Fruit fly (Drosophila melanogaster) whole organism, embryonic: ENCODE measurements around the gene CG8173.

Source experiments
- Bgb ChIP-seq: fragments of 200-800 bp; sonication (Bioruptor generic); IDR thresholded peaks from 2 replicates; pipeline ENCODE4 v1.3.6; 2022; ENCODE audit warnings: missing biosample characterization, missing genetic modification characterization; ENCODE audit not compliant: partially characterized antibody
- CG10366 ChIP-seq: fragments of 200-800 bp; sonication (Bioruptor generic); IDR thresholded peaks from 2 replicates; pipeline ENCODE4 v1.3.6; 2022; ENCODE audit warnings: missing biosample characterization, missing genetic modification characterization
- CG12942 ChIP-seq: fragments of 200-800 bp; sonication (Bioruptor generic); optimal IDR thresholded peaks from 3 replicates; lab custom pipeline; 2016; ENCODE audit warnings: missing biosample characterization, missing genetic modification characterization
- CG13624 ChIP-seq: fragments of 200-800 bp; sonication (Bioruptor generic); optimal IDR thresholded peaks from 2 replicates; lab custom pipeline; 2016; ENCODE audit warnings: missing biosample characterization, missing genetic modification characterization
- CG14667 ChIP-seq: fragments of 200-800 bp; sonication (Bioruptor generic); IDR thresholded peaks from 2 replicates; pipeline ENCODE4 v1.3.6; 2022; ENCODE audit warnings: missing biosample characterization, missing genetic modification characterization
- CG2199 ChIP-seq: fragments of 200-800 bp; sonication (Bioruptor generic); IDR thresholded peaks from 3 replicates; pipeline ENCODE4 v1.3.6; 2022; ENCODE audit warnings: missing biosample characterization, missing genetic modification characterization
- CG2712 ChIP-seq: fragments of 200-800 bp; optimal IDR thresholded peaks from 3 replicates; lab custom pipeline; 2019; ENCODE audit warnings: missing biosample characterization, mild to moderate bottlenecking, missing genetic modification characterization, moderate library complexity
- CG30403 ChIP-seq: fragments of 200-800 bp; sonication (Bioruptor generic); optimal IDR thresholded peaks from 3 replicates; lab custom pipeline; 2016; ENCODE audit warnings: missing biosample characterization, missing genetic modification characterization
- CG32532 ChIP-seq: fragments of 200-800 bp; sonication (Bioruptor generic); IDR thresholded peaks from 2 replicates; pipeline ENCODE4 v1.3.6; 2022; ENCODE audit warnings: missing biosample characterization, missing genetic modification characterization
- CG33557 ChIP-seq: fragments of 200-800 bp; sonication (Bioruptor generic); optimal IDR thresholded peaks from 2 replicates; lab custom pipeline; 2019; ENCODE audit warnings: missing biosample characterization, mild to moderate bottlenecking, missing genetic modification characterization, moderate library complexity
- CG3407 ChIP-seq: fragments of 200-800 bp; sonication (Bioruptor generic); optimal IDR thresholded peaks from 2 replicates; lab custom pipeline; 2018; ENCODE audit warnings: missing biosample characterization, mild to moderate bottlenecking, missing genetic modification characterization
- CG4328 ChIP-seq: fragments of 200-800 bp; sonication (Bioruptor generic); optimal IDR thresholded peaks from 3 replicates; lab custom pipeline; 2017; ENCODE audit warnings: missing biosample characterization, missing genetic modification reagents, missing genetic modification characterization
- CG6689 ChIP-seq: fragments of 200-800 bp; sonication (Bioruptor generic); IDR thresholded peaks from 2 replicates; pipeline ENCODE4 v1.3.6; 2022; ENCODE audit warnings: missing biosample characterization, missing genetic modification characterization
- CG8765 ChIP-seq: fragments of 200-800 bp; sonication (Bioruptor generic); IDR thresholded peaks from 2 replicates; pipeline ENCODE4 v1.3.6; 2022; ENCODE audit warnings: missing biosample characterization, missing genetic modification characterization
- Camta ChIP-seq: fragments of 200-800 bp; sonication (Bioruptor generic); optimal IDR thresholded peaks from 2 replicates; lab custom pipeline; 2016; ENCODE audit warnings: missing biosample characterization, missing genetic modification characterization
- Doc3 ChIP-seq: fragments of 200-800 bp; sonication (Bioruptor generic); IDR thresholded peaks from 3 replicates; pipeline ENCODE4 v1.3.6; 2022; ENCODE audit warnings: missing biosample characterization, missing genetic modification characterization; ENCODE audit not compliant: partially characterized antibody
- E2f1 ChIP-seq: fragments of 200-800 bp; sonication (Bioruptor generic); IDR thresholded peaks from 2 replicates; pipeline ENCODE4 v1.3.6; 2022; ENCODE audit warnings: missing biosample characterization, missing genetic modification characterization
- Eip74EF ChIP-seq, 2 experiments: fragments of 200-800 bp in 1 of 2; fragments of >200 bp in 1 of 2; sonication (Bioruptor generic) in 1 of 2; optimal IDR thresholded peaks; 2 replicates each; lab custom pipeline; 2017 to 2019; ENCODE audit warnings: missing biosample characterization in 2 of 2, missing genetic modification characterization in 2 of 2, mild to moderate bottlenecking in 1 of 2, moderate library complexity in 1 of 2
- H15 ChIP-seq: fragments of 200-800 bp; sonication (Bioruptor generic); IDR thresholded peaks from 3 replicates; pipeline ENCODE4 v1.3.6; 2022; ENCODE audit warnings: missing biosample characterization, missing genetic modification characterization
- Max ChIP-seq: fragments of 200-800 bp; sonication (Bioruptor generic); optimal IDR thresholded peaks from 2 replicates; lab custom pipeline; 2016; ENCODE audit warnings: missing biosample characterization, mild to moderate bottlenecking, missing genetic modification characterization
- NK7.1 ChIP-seq: fragments of 200-800 bp; sonication (Bioruptor generic); optimal IDR thresholded peaks from 3 replicates; lab custom pipeline; 2016; ENCODE audit warnings: missing biosample characterization, missing genetic modification characterization
- Optix ChIP-seq: fragments of 200-800 bp; sonication (Bioruptor generic); IDR thresholded peaks from 3 replicates; pipeline ENCODE4 v1.3.6; 2022; ENCODE audit warnings: missing biosample characterization, missing genetic modification characterization
- PHDP ChIP-seq: fragments of 200-800 bp; sonication (Bioruptor generic); optimal IDR thresholded peaks from 3 replicates; lab custom pipeline; 2018; ENCODE audit warnings: missing biosample characterization, mild to moderate bottlenecking, missing genetic modification characterization, moderate library complexity
- Ravus ChIP-seq: fragments of 200-800 bp; sonication (Bioruptor generic); IDR thresholded peaks from 2 replicates; pipeline ENCODE4 v1.3.6; 2022; ENCODE audit warnings: missing biosample characterization, missing genetic modification characterization
- Rfx ChIP-seq: fragments of 200-800 bp; sonication (Bioruptor generic); IDR thresholded peaks from 2 replicates; pipeline ENCODE4 v1.3.6; 2022; ENCODE audit warnings: missing biosample characterization, missing genetic modification characterization
- Scr ChIP-seq: fragments of 200-800 bp; sonication (Bioruptor generic); IDR thresholded peaks from 2 replicates; pipeline ENCODE4 v1.3.6; 2022; ENCODE audit warnings: missing biosample characterization, missing genetic modification characterization; ENCODE audit not compliant: partially characterized antibody
- YL-1 ChIP-seq: fragments of 200-800 bp; sonication (Bioruptor generic); optimal IDR thresholded peaks from 3 replicates; lab custom pipeline; 2017; ENCODE audit warnings: missing biosample characterization, mild to moderate bottlenecking, missing genetic modification characterization
- ab ChIP-seq: fragments of 200-800 bp; sonication (Bioruptor generic); optimal IDR thresholded peaks from 2 replicates; lab custom pipeline; 2016; ENCODE audit warnings: missing biosample characterization, missing genetic modification characterization
- aop ChIP-seq: fragments of 200-800 bp; sonication (Bioruptor generic); IDR thresholded peaks from 2 replicates; pipeline ENCODE4 v1.3.6; 2022; ENCODE audit warnings: missing biosample characterization, missing genetic modification characterization
- ara ChIP-seq: fragments of 200-800 bp; sonication (Bioruptor generic); IDR thresholded peaks from 2 replicates; pipeline ENCODE4 v1.3.6; 2022; ENCODE audit warnings: missing biosample characterization, missing genetic modification characterization
- az2 ChIP-seq: fragments of 200-800 bp; sonication (Bioruptor generic); optimal IDR thresholded peaks from 3 replicates; lab custom pipeline; 2016; ENCODE audit warnings: missing biosample characterization, missing genetic modification characterization
- chm ChIP-seq: fragments of 200-800 bp; sonication (Bioruptor generic); IDR thresholded peaks from 2 replicates; pipeline ENCODE4 v1.3.6; 2022; ENCODE audit warnings: missing biosample characterization, missing genetic modification characterization
- corto ChIP-seq: fragments of 200-800 bp; sonication (Bioruptor generic); optimal IDR thresholded peaks from 2 replicates; lab custom pipeline; 2016; ENCODE audit warnings: missing biosample characterization, mild to moderate bottlenecking, missing genetic modification characterization, moderate library complexity
- croc ChIP-seq: fragments of 200-800 bp; sonication (Bioruptor generic); conservative IDR thresholded peaks from 3 replicates; pipeline ENCODE4 v1.3.6; 2022; ENCODE audit warnings: missing biosample characterization, missing genetic modification characterization
- dan ChIP-seq: fragments of 200-800 bp; sonication (Bioruptor generic); IDR thresholded peaks from 2 replicates; pipeline ENCODE4 v1.3.6; 2022; ENCODE audit warnings: missing biosample characterization, missing genetic modification characterization
- esg ChIP-seq: fragments of 200-800 bp; sonication (Bioruptor generic); conservative IDR thresholded peaks from 2 replicates; pipeline ENCODE4 v1.3.6; 2022; ENCODE audit warnings: missing biosample characterization, missing genetic modification characterization
- ftz-f1 ChIP-seq: fragments of 200-800 bp; sonication (Bioruptor generic); optimal IDR thresholded peaks from 2 replicates; lab custom pipeline; 2016; ENCODE audit warnings: missing biosample characterization, missing genetic modification characterization
- grau ChIP-seq: fragments of 200-800 bp; optimal IDR thresholded peaks from 3 replicates; lab custom pipeline; 2019; ENCODE audit warnings: missing biosample characterization, mild to moderate bottlenecking, missing genetic modification characterization, moderate library complexity
- grn ChIP-seq: fragments of 200-800 bp; sonication (Bioruptor generic); optimal IDR thresholded peaks from 3 replicates; lab custom pipeline; 2017; ENCODE audit warnings: missing biosample characterization, missing genetic modification characterization
- gsb ChIP-seq: fragments of 200-800 bp; sonication (Bioruptor generic); IDR thresholded peaks from 2 replicates; pipeline ENCODE4 v1.3.6; 2022; ENCODE audit warnings: missing biosample characterization, missing genetic modification characterization
- hbn ChIP-seq: fragments of 200-800 bp; sonication (Bioruptor generic); IDR thresholded peaks from 2 replicates; pipeline ENCODE4 v1.3.6; 2022; ENCODE audit warnings: missing biosample characterization, missing genetic modification characterization; ENCODE audit not compliant: partially characterized antibody
- nau ChIP-seq: fragments of 200-800 bp; sonication (Bioruptor generic); optimal IDR thresholded peaks from 3 replicates; lab custom pipeline; 2017; ENCODE audit warnings: missing biosample characterization, mild to moderate bottlenecking, missing genetic modification characterization, missing genetic modification reagents
- org-1 ChIP-seq: fragments of 200-800 bp; sonication (Bioruptor generic); optimal IDR thresholded peaks from 2 replicates; lab custom pipeline; 2017; ENCODE audit warnings: missing biosample characterization, missing genetic modification characterization
- peb ChIP-seq: fragments of 200-800 bp; sonication (Bioruptor generic); IDR thresholded peaks from 2 replicates; pipeline ENCODE4 v1.3.6; 2022; ENCODE audit warnings: missing biosample characterization, missing genetic modification characterization
- pfk ChIP-seq: fragments of 200-800 bp; sonication (Bioruptor generic); optimal IDR thresholded peaks from 2 replicates; lab custom pipeline; 2018; ENCODE audit warnings: missing biosample characterization, mild to moderate bottlenecking, missing genetic modification characterization, moderate library complexity
- run ChIP-seq: fragments of 200-800 bp; sonication (Bioruptor generic); optimal IDR thresholded peaks from 3 replicates; lab custom pipeline; 2018; ENCODE audit warnings: missing biosample characterization, mild to moderate bottlenecking, missing genetic modification characterization
- sens-2 ChIP-seq: fragments of 200-800 bp; sonication (Bioruptor generic); IDR thresholded peaks from 2 replicates; pipeline ENCODE4 v1.3.6; 2022; ENCODE audit warnings: missing biosample characterization, missing genetic modification characterization
- sqz ChIP-seq: fragments of 200-800 bp; sonication (Bioruptor generic); optimal IDR thresholded peaks from 3 replicates; lab custom pipeline; 2018; ENCODE audit warnings: missing biosample characterization, mild to moderate bottlenecking, missing genetic modification characterization
- tll ChIP-seq, 2 experiments: fragments of 200-800 bp in 1 of 2; fragments of >200 bp in 1 of 2; sonication (Bioruptor generic) in 1 of 2; optimal IDR thresholded peaks; 2 replicates each; lab custom pipeline; 2017 to 2019; ENCODE audit warnings: missing biosample characterization in 2 of 2, missing genetic modification characterization in 2 of 2, mild to moderate bottlenecking in 1 of 2, moderate library complexity in 1 of 2
- toy ChIP-seq: fragments of 200-800 bp; sonication (Bioruptor generic); IDR thresholded peaks from 2 replicates; pipeline ENCODE4 v1.3.6; 2022; ENCODE audit warnings: missing biosample characterization, missing genetic modification characterization

Gene CG8173

DNA sequence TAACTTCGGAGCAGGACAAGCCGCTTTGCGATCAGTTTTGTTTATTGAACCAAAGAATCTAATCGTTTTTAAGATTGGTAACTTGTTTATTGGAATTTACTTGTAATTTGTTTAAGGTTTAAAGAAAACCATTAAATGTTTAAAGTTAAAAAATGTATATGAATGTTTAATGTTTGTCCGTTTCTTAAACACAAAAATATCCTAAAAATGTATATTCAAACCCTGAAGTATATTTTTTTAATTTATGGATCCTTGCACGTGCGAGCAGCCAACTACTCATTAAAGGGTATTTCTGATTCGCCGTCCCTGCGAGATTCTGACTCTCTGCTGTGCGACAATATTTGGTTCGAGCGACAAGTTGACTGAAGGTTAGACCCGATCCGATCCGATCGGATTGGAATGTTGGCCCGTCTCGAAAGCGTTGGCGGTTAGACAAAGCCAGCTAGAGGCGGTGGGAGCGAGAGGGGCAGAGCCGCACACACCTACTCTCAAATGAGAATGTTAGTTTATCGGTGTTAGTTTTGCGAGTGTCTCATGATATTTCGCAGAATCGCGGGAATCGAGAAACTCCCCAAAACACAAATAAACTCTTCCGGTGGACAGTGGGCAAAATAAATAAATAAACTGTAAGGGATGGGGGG is 10.5 kb downstream of the CG8173 start (continued):
- TF ChIP-seq tll (GFP tag; optimal IDR thresholded peaks at IDR 0.05; lab: Kevin White, UChicago), result no peak
- TF ChIP-seq nau (GFP tag; lab: Kevin White, UChicago), result peak; percentile 83
- peak; percentile 14; the same call in 1 of the 2 replicates for TF ChIP-seq Ravus (GFP tag; lab: Robert Waterston, UW)
- peak; percentile 69 for TF ChIP-seq gsb
- TF ChIP-seq Scr, result no peak
- TF ChIP-seq CG4328 (GFP tag; lab: Kevin White, UChicago), result peak; percentile 85
- no peak for TF ChIP-seq chm
- no peak; the same call in 1 of the 2 replicates for TF ChIP-seq ara (GFP tag; lab: Robert Waterston, UW)
- peak; percentile 65 for TF ChIP-seq CG10366 (GFP tag; lab: Robert Waterston, UW)
- TF ChIP-seq sens-2, result peak; percentile 45; the same call in 1 of the 2 replicates
- TF ChIP-seq az2, result peak; percentile 79
- peak in 1 of 2 experiments; percentile 73 for TF ChIP-seq Eip74EF (GFP tag; optimal IDR thresholded peaks at IDR 0.05; lab: Kevin White, UChicago)
- TF ChIP-seq CG6689 (GFP tag; lab: Robert Waterston, UW), result peak; percentile 80
- TF ChIP-seq CG8765 (GFP tag; lab: Robert Waterston, UW), result no peak
- TF ChIP-seq YL-1 (GFP tag; lab: Kevin White, UChicago), result peak; percentile 1
- TF ChIP-seq toy (GFP tag; lab: Robert Waterston, UW), result no peak
- TF ChIP-seq PHDP (tag; lab: Kevin White, UChicago), result peak; percentile 89
- TF ChIP-seq ftz-f1 (GFP tag; lab: Kevin White, UChicago), result peak; percentile 79
- no peak for TF ChIP-seq Doc3 (GFP tag; lab: Robert Waterston, UW)
- TF ChIP-seq Rfx (GFP tag; lab: Robert Waterston, UW), result peak; percentile 84
- peak; percentile 62 for TF ChIP-seq sqz (GFP tag; lab: Kevin White, UChicago)
- TF ChIP-seq esg, result peak; percentile 78
- peak; percentile 57; the same call in 1 of the 3 replicates for TF ChIP-seq H15
- peak; percentile 45; the same call in 1 of the 3 replicates for TF ChIP-seq Optix (GFP tag; lab: Robert Waterston, UW)
- no peak for TF ChIP-seq hbn (GFP tag; lab: Robert Waterston, UW)
- TF ChIP-seq CG33557, result peak; percentile 77
- TF ChIP-seq croc (GFP tag; lab: Robert Waterston, UW), result peak; percentile 62
- TF ChIP-seq CG12942 (GFP tag; lab: Kevin White, UChicago), result peak; percentile 71
- TF ChIP-seq CG2712 (tag; lab: Kevin White, UChicago), result peak; percentile 91
- no peak for TF ChIP-seq pfk
- TF ChIP-seq CG30403, result peak; percentile 92
- no peak for TF ChIP-seq dan
- no peak for TF ChIP-seq aop (GFP tag; lab: Robert Waterston, UW)
- peak; percentile 61; the same call in 1 of the 2 replicates for TF ChIP-seq CG14667 (GFP tag; lab: Robert Waterston, UW)
- peak; percentile 86 for TF ChIP-seq org-1 (GFP tag; lab: Kevin White, UChicago)
- TF ChIP-seq NK7.1 (GFP tag; lab: Kevin White, UChicago), result peak; percentile 79
- TF ChIP-seq peb, result peak; percentile 7; the same call in 1 of the 2 replicates
- TF ChIP-seq CG13624, result peak; percentile 87
- peak; percentile 87 for TF ChIP-seq Max (GFP tag; lab: Kevin White, UChicago)
- no peak for TF ChIP-seq Bgb
- TF ChIP-seq CG3407 (GFP tag; lab: Kevin White, UChicago), result peak; percentile 71
- peak; percentile 71 for TF ChIP-seq run (tag; lab: Kevin White, UChicago)
- TF ChIP-seq grau (tag; lab: Kevin White, UChicago), result peak; percentile 91
- TF ChIP-seq grn (GFP tag; lab: Kevin White, UChicago), result peak; percentile 59
- peak; percentile 85 for TF ChIP-seq Camta (GFP tag; lab: Kevin White, UChicago)
- peak; percentile 34 for TF ChIP-seq ab (GFP tag; lab: Kevin White, UChicago)
- no peak for TF ChIP-seq CG2199 (GFP tag; lab: Robert Waterston, UW)
- peak; percentile 79 for TF ChIP-seq CG32532 (GFP tag; lab: Robert Waterston, UW)
- TF ChIP-seq corto (GFP tag; lab: Kevin White, UChicago), result peak; percentile 43
- TF ChIP-seq E2f1 (GFP tag; lab: Robert Waterston, UW), result peak; percentile 73
